Fruit fly (Drosophila melanogaster) whole organism, embryonic: Measurements from ENCODE around the gene GstZ1.

Experiments used
- CG10147 ChIP-seq: fragments of 200-800 bp; sonication (Bioruptor generic); optimal IDR thresholded peaks from 2 replicates; lab custom pipeline; 2019; ENCODE audit warnings: missing biosample characterization, mild to moderate bottlenecking, missing genetic modification characterization, moderate library complexity
- CG11456 ChIP-seq: fragments of 200-800 bp; sonication (Bioruptor generic); IDR thresholded peaks from 3 replicates; pipeline ENCODE4 v1.3.6; 2022; ENCODE audit warnings: missing biosample characterization, missing genetic modification characterization
- CG12219 ChIP-seq: fragments of 200-800 bp; sonication (Bioruptor generic); optimal IDR thresholded peaks from 3 replicates; lab custom pipeline; 2018; ENCODE audit warnings: missing biosample characterization, mild to moderate bottlenecking, missing genetic modification characterization
- CG12659 ChIP-seq: fragments of 200-800 bp; sonication (Bioruptor generic); optimal IDR thresholded peaks from 3 replicates; lab custom pipeline; 2017; ENCODE audit warnings: mild to moderate bottlenecking, missing biosample characterization, missing genetic modification reagents, missing genetic modification characterization
- CG13624 ChIP-seq: fragments of 200-800 bp; sonication (Bioruptor generic); optimal IDR thresholded peaks from 2 replicates; lab custom pipeline; 2016; ENCODE audit warnings: missing biosample characterization, missing genetic modification characterization
- CG13775 ChIP-seq: fragments of 200-800 bp; sonication (Bioruptor generic); optimal IDR thresholded peaks from 3 replicates; lab custom pipeline; 2017; ENCODE audit warnings: missing biosample characterization, mild to moderate bottlenecking, missing genetic modification characterization
- CG14441 ChIP-seq: fragments of 200-800 bp; sonication (Bioruptor generic); IDR thresholded peaks from 2 replicates; pipeline ENCODE4 v1.3.6; 2022; ENCODE audit warnings: missing biosample characterization, missing genetic modification characterization
- CG14710 ChIP-seq: fragments of 200-800 bp; sonication (Bioruptor generic); optimal IDR thresholded peaks from 3 replicates; lab custom pipeline; 2019; ENCODE audit warnings: missing biosample characterization, mild to moderate bottlenecking, missing genetic modification characterization, moderate library complexity
- CG15479 ChIP-seq: fragments of 200-800 bp; sonication (Bioruptor generic); optimal IDR thresholded peaks from 3 replicates; lab custom pipeline; 2019; ENCODE audit warnings: missing biosample characterization, mild to moderate bottlenecking, missing genetic modification characterization, moderate library complexity
- CG15696 ChIP-seq: fragments of 200-800 bp; sonication (Bioruptor generic); optimal IDR thresholded peaks from 2 replicates; lab custom pipeline; 2019; ENCODE audit warnings: missing biosample characterization, mild to moderate bottlenecking, missing genetic modification characterization, moderate library complexity
- CG17568 ChIP-seq: fragments of 200-800 bp; sonication (Bioruptor generic); optimal IDR thresholded peaks from 2 replicates; lab custom pipeline; 2018; ENCODE audit warnings: missing biosample characterization, mild to moderate bottlenecking, missing genetic modification characterization, moderate library complexity
- CG2875 ChIP-seq: fragments of 200-800 bp; sonication (Bioruptor generic); optimal IDR thresholded peaks from 2 replicates; lab custom pipeline; 2017; ENCODE audit warnings: missing biosample characterization, mild to moderate bottlenecking, missing genetic modification characterization, missing genetic modification reagents
- CG30020 ChIP-seq: fragments of 200-800 bp; optimal IDR thresholded peaks from 2 replicates; lab custom pipeline; 2019; ENCODE audit warnings: missing biosample characterization, mild to moderate bottlenecking, missing genetic modification characterization, moderate library complexity
- CG42726 ChIP-seq: fragments of 200-800 bp; sonication (Bioruptor generic); IDR thresholded peaks from 2 replicates; pipeline ENCODE4 v1.3.6; 2022; ENCODE audit warnings: missing biosample characterization, missing genetic modification characterization; ENCODE audit not compliant: partially characterized antibody
- CG6272 ChIP-seq: fragments of 200-800 bp; sonication (Bioruptor generic); IDR thresholded peaks from 2 replicates; pipeline ENCODE4 v1.3.6; 2022; ENCODE audit warnings: missing biosample characterization, missing genetic modification characterization
- CG6689 ChIP-seq: fragments of 200-800 bp; sonication (Bioruptor generic); IDR thresholded peaks from 2 replicates; pipeline ENCODE4 v1.3.6; 2022; ENCODE audit warnings: missing biosample characterization, missing genetic modification characterization
- CG6765 ChIP-seq: fragments of 200-800 bp; sonication (Bioruptor generic); optimal IDR thresholded peaks from 3 replicates; lab custom pipeline; 2017; ENCODE audit warnings: missing biosample characterization, mild to moderate bottlenecking, missing genetic modification characterization
- CG7271 ChIP-seq: fragments of 200-800 bp; sonication (Bioruptor generic); optimal IDR thresholded peaks from 2 replicates; lab custom pipeline; 2018; ENCODE audit warnings: missing biosample characterization, mild to moderate bottlenecking, missing genetic modification characterization, moderate library complexity
- CG8281 ChIP-seq: fragments of 200-800 bp; sonication (Bioruptor generic); optimal IDR thresholded peaks from 2 replicates; lab custom pipeline; 2018; ENCODE audit warnings: missing biosample characterization, mild to moderate bottlenecking, missing genetic modification characterization, moderate library complexity
- CG9876 ChIP-seq: fragments of 200-800 bp; sonication (Bioruptor generic); optimal IDR thresholded peaks from 2 replicates; lab custom pipeline; 2016; ENCODE audit warnings: missing biosample characterization, missing genetic modification characterization
- Dfd ChIP-seq, 2 experiments: fragments of >200 bp; optimal IDR thresholded peaks; 2 replicates each; lab custom pipeline; 2017; ENCODE audit warnings: missing biosample characterization in 2 of 2, missing genetic modification characterization in 2 of 2
- Dp ChIP-seq: fragments of 200-800 bp; sonication (Bioruptor generic); optimal IDR thresholded peaks from 2 replicates; lab custom pipeline; 2018; ENCODE audit warnings: missing biosample characterization, mild to moderate bottlenecking, missing genetic modification characterization, moderate library complexity
- Fer2 ChIP-seq: fragments of 200-800 bp; sonication (Bioruptor generic); optimal IDR thresholded peaks from 2 replicates; lab custom pipeline; 2018; ENCODE audit warnings: missing biosample characterization, mild to moderate bottlenecking, missing genetic modification characterization, moderate library complexity
- Hmx ChIP-seq: fragments of 200-800 bp; sonication (Bioruptor generic); optimal IDR thresholded peaks from 2 replicates; lab custom pipeline; 2016; ENCODE audit warnings: missing biosample characterization, missing genetic modification characterization
- MESR4 ChIP-seq: fragments of 200-800 bp; sonication (Bioruptor generic); optimal IDR thresholded peaks from 2 replicates; lab custom pipeline; 2018; ENCODE audit warnings: missing biosample characterization, mild to moderate bottlenecking, missing genetic modification characterization, moderate library complexity
- Myb ChIP-seq: fragments of 200-800 bp; sonication (Bioruptor generic); optimal IDR thresholded peaks from 2 replicates; lab custom pipeline; 2016; ENCODE audit warnings: missing biosample characterization, missing genetic modification characterization
- PHDP ChIP-seq: fragments of 200-800 bp; sonication (Bioruptor generic); optimal IDR thresholded peaks from 3 replicates; lab custom pipeline; 2018; ENCODE audit warnings: missing biosample characterization, mild to moderate bottlenecking, missing genetic modification characterization, moderate library complexity
- Side ChIP-seq: fragments of 200-800 bp; sonication (Bioruptor generic); optimal IDR thresholded peaks from 2 replicates; lab custom pipeline; 2016; ENCODE audit warnings: missing biosample characterization, missing genetic modification characterization
- Sin3A ChIP-seq: fragments of >200 bp; optimal IDR thresholded peaks from 2 replicates; lab custom pipeline; 2018
- ase ChIP-seq: fragments of 200-800 bp; sonication (Bioruptor generic); IDR thresholded peaks from 3 replicates; pipeline ENCODE4 v1.3.6; 2022; ENCODE audit warnings: missing biosample characterization, missing genetic modification characterization
- bcd ChIP-seq: fragments of 200-800 bp; sonication (Bioruptor generic); optimal IDR thresholded peaks from 2 replicates; lab custom pipeline; 2017; ENCODE audit warnings: missing biosample characterization, mild to moderate bottlenecking, missing genetic modification characterization
- crc ChIP-seq: fragments of 200-800 bp; sonication (Bioruptor generic); optimal IDR thresholded peaks from 2 replicates; lab custom pipeline; 2016; ENCODE audit warnings: missing biosample characterization, missing genetic modification characterization
- dan ChIP-seq: fragments of 200-800 bp; sonication (Bioruptor generic); IDR thresholded peaks from 2 replicates; pipeline ENCODE4 v1.3.6; 2022; ENCODE audit warnings: missing biosample characterization, missing genetic modification characterization
- emc ChIP-seq: fragments of 200-800 bp; sonication (Bioruptor generic); optimal IDR thresholded peaks from 2 replicates; lab custom pipeline; 2016; ENCODE audit warnings: missing biosample characterization, missing genetic modification characterization
- ems ChIP-seq: fragments of 200-800 bp; sonication (Bioruptor generic); optimal IDR thresholded peaks from 3 replicates; lab custom pipeline; 2016; ENCODE audit warnings: missing biosample characterization, missing genetic modification characterization
- en ChIP-seq: fragments of 200-800 bp; sonication (Bioruptor generic); optimal IDR thresholded peaks from 2 replicates; lab custom pipeline; 2016; ENCODE audit warnings: missing biosample characterization, missing genetic modification characterization
- gcm ChIP-seq: fragments of 200-800 bp; sonication (Bioruptor generic); optimal IDR thresholded peaks from 2 replicates; lab custom pipeline; 2019; ENCODE audit warnings: missing biosample characterization, mild to moderate bottlenecking, missing genetic modification characterization, moderate library complexity
- grn ChIP-seq: fragments of 200-800 bp; sonication (Bioruptor generic); optimal IDR thresholded peaks from 3 replicates; lab custom pipeline; 2017; ENCODE audit warnings: missing biosample characterization, missing genetic modification characterization
- klu ChIP-seq: fragments of 200-800 bp; sonication (Bioruptor generic); IDR thresholded peaks from 2 replicates; pipeline ENCODE4 v1.3.6; 2022; ENCODE audit warnings: missing biosample characterization, missing genetic modification characterization
- lov ChIP-seq, 2 experiments: fragments of 200-800 bp in 1 of 2; fragments of >200 bp in 1 of 2; sonication (Bioruptor generic) in 1 of 2; IDR thresholded peaks in 1 of 2; optimal IDR thresholded peaks in 1 of 2; 2 replicates in 1 of 2; 3 replicates in 1 of 2; pipeline versions ENCODE4 v1.3.6 to Lab custom; 2017 to 2022; ENCODE audit warnings: missing biosample characterization in 1 of 2, missing genetic modification characterization in 1 of 2
- nau ChIP-seq: fragments of 200-800 bp; sonication (Bioruptor generic); optimal IDR thresholded peaks from 3 replicates; lab custom pipeline; 2017; ENCODE audit warnings: missing biosample characterization, mild to moderate bottlenecking, missing genetic modification characterization, missing genetic modification reagents
- nerfin-1 ChIP-seq: fragments of 200-800 bp; sonication (Bioruptor generic); optimal IDR thresholded peaks from 3 replicates; lab custom pipeline; 2019; ENCODE audit warnings: missing biosample characterization, mild to moderate bottlenecking, missing genetic modification characterization, moderate library complexity
- pho ChIP-seq: fragments of 200-800 bp; sonication (Bioruptor generic); optimal IDR thresholded peaks from 2 replicates; lab custom pipeline; 2016; ENCODE audit warnings: missing biosample characterization, missing genetic modification characterization
- prd ChIP-seq, 3 experiments: fragments of >200 bp in 2 of 3; fragments of 200-800 bp in 1 of 3; sonication (Bioruptor generic) in 1 of 3; optimal IDR thresholded peaks in 2 of 3; IDR thresholded peaks in 1 of 3; 2 replicates in 2 of 3; 3 replicates in 1 of 3; pipeline versions ENCODE4 v1.3.6 to Lab custom; 2017 to 2022; ENCODE audit warnings: missing biosample characterization in 1 of 3, missing genetic modification characterization in 1 of 3
- pum ChIP-seq: fragments of 200-800 bp; sonication (Bioruptor generic); optimal IDR thresholded peaks from 2 replicates; lab custom pipeline; 2016; ENCODE audit warnings: missing biosample characterization, missing genetic modification characterization
- sens ChIP-seq: fragments of 200-800 bp; sonication (Bioruptor generic); peaks from one replicate; lab custom pipeline; 2016; ENCODE audit warnings: missing biosample characterization, missing genetic modification characterization
- sima ChIP-seq: fragments of 200-800 bp; sonication (Bioruptor generic); optimal IDR thresholded peaks from 2 replicates; lab custom pipeline; 2016; ENCODE audit warnings: missing biosample characterization, missing genetic modification characterization
- ssp ChIP-seq: fragments of 200-800 bp; sonication (Bioruptor generic); IDR thresholded peaks from 2 replicates; pipeline ENCODE4 v1.3.6; 2022; ENCODE audit warnings: missing biosample characterization, missing genetic modification characterization

Gene GstZ1

dm6 chr3R:9459385-9460285 lies 3.3 kb upstream of the GstZ1 start (continued):
- peak; percentile 4 for TF ChIP-seq CG15696 (tag; lab: Kevin White, UChicago)
- TF ChIP-seq Hmx (GFP tag; lab: Kevin White, UChicago), result no peak
- TF ChIP-seq CG2875, result peak; percentile 6
- TF ChIP-seq grn, result no peak
- TF ChIP-seq Side, result peak; percentile 54
- TF ChIP-seq emc (GFP tag; lab: Kevin White, UChicago), result no peak
- TF ChIP-seq Myb (GFP tag; lab: Kevin White, UChicago), result peak; percentile 27
- no peak for TF ChIP-seq ase
- TF ChIP-seq dan (GFP tag; lab: Robert Waterston, UW), result no peak
- peak; percentile 55 for TF ChIP-seq gcm (GFP tag; lab: Kevin White, UChicago)
- no peak for TF ChIP-seq CG7271 (tag; lab: Kevin White, UChicago)
- peak; percentile 56 for TF ChIP-seq CG13775 (GFP tag; lab: Kevin White, UChicago)
- no peak for TF ChIP-seq CG15479 (GFP tag; lab: Kevin White, UChicago)
- no peak for TF ChIP-seq crc
- peak; percentile 57 for TF ChIP-seq CG14441 (GFP tag; lab: Robert Waterston, UW)
- no peak for TF ChIP-seq CG9876 (GFP tag; lab: Kevin White, UChicago)
- TF ChIP-seq CG6272 (GFP tag; lab: Robert Waterston, UW), result no peak
- TF ChIP-seq CG6765, result peak; percentile 71
- TF ChIP-seq sens (GFP tag; lab: Kevin White, UChicago), result peak; percentile 82
- TF ChIP-seq bcd (GFP tag; lab: Kevin White, UChicago), result peak; percentile 69
- no peak for TF ChIP-seq MESR4 (GFP tag; lab: Kevin White, UChicago)
- 0 out of 2 replicates have a peak, but pooled peaks have one; percentile 19 for TF ChIP-seq klu
- TF ChIP-seq CG13624, result peak; percentile 60
- peak; percentile 54 for TF ChIP-seq CG12219 (GFP tag; lab: Kevin White, UChicago)
- TF ChIP-seq lov (optimal IDR thresholded peaks at IDR 0.05; lab: Kevin White, UChicago), result no peak
- no peak for TF ChIP-seq lov (GFP tag; IDR thresholded peaks at IDR 0.05; lab: Robert Waterston, UW)
- peak; percentile 76 for TF ChIP-seq PHDP
- TF ChIP-seq en (GFP tag; lab: Kevin White, UChicago), result no peak
- TF ChIP-seq Fer2 (tag; lab: Kevin White, UChicago), result peak; percentile 64
- no peak for TF ChIP-seq CG42726 (GFP tag; lab: Robert Waterston, UW)
- TF ChIP-seq nerfin-1, result peak; percentile 51
- no peak for TF ChIP-seq Dfd (GFP tag; optimal IDR thresholded peaks at IDR 0.05; lab: Kevin White, UChicago)
- TF ChIP-seq CG6689 (GFP tag; lab: Robert Waterston, UW), result peak; percentile 51; the same call in 1 of the 2 replicates
- TF ChIP-seq sima, result no peak
- TF ChIP-seq CG10147 (GFP tag; lab: Kevin White, UChicago), result peak; percentile 84
- TF ChIP-seq ssp, result no peak
- peak; percentile 62 for TF ChIP-seq pho (GFP tag; lab: Kevin White, UChicago)
- peak; percentile 3 for TF ChIP-seq pum (GFP tag; lab: Kevin White, UChicago)
- TF ChIP-seq CG11456 (GFP tag; lab: Robert Waterston, UW), result no peak
- TF ChIP-seq CG17568 (GFP tag; lab: Kevin White, UChicago), result peak; percentile 31
- no peak for TF ChIP-seq CG30020 (tag; lab: Kevin White, UChicago)
- peak; percentile 27 for TF ChIP-seq CG14710 (tag; lab: Kevin White, UChicago)
- TF ChIP-seq ems (GFP tag; lab: Kevin White, UChicago), result peak; percentile 65
- no peak for TF ChIP-seq Dp (GFP tag; lab: Kevin White, UChicago)
- TF ChIP-seq Sin3A (lab: Kevin White, UChicago), result no peak
- TF ChIP-seq CG8281 (tag; lab: Kevin White, UChicago), result peak; percentile 31
- TF ChIP-seq nau (GFP tag; lab: Kevin White, UChicago), result peak; percentile 58
- TF ChIP-seq CG12659 (GFP tag; lab: Kevin White, UChicago), result peak; percentile 78
- no peak for TF ChIP-seq prd (optimal IDR thresholded peaks at IDR 0.05; lab: Kevin White, UChicago)
- TF ChIP-seq prd (GFP tag; IDR thresholded peaks at IDR 0.05; lab: Robert Waterston, UW), result no peak; the same call in 1 of the 3 replicates
